Worm (Caenorhabditis elegans): ENCODE results near the gene ztf-13.

Gene ztf-13

ce11 chrX:3057656-3058055 is 44.3 kb downstream of the ztf-13 start:
- TF ChIP-seq F37B4.10 (GFP tag; IDR thresholded peaks at IDR 0.05) (no peak), snpc-1.1 (tag; optimal IDR thresholded peaks at IDR 0.05; ENCODE audit: insufficient read depth) (peak; percentile 5), ztf-22 (GFP tag; optimal IDR thresholded peaks at IDR 0.05) (no peak), madf-3 (GFP tag; IDR thresholded peaks at IDR 0.05) (no peak), fkh-3 (tag; optimal IDR thresholded peaks at IDR 0.05) (no peak), snpc-4 (GFP tag; optimal IDR thresholded peaks at IDR 0.05) (no peak), snpc-4 (tag; optimal IDR thresholded peaks at IDR 0.05) (peak in 2 of 4 experiments; percentile 34 to 70), zfh-2 (GFP tag; conservative IDR thresholded peaks at IDR 0.05) (peak; percentile 44; the same call in 1 of the 2 replicates), lag-1 (GFP tag; IDR thresholded peaks at IDR 0.05) (no peak), ceh-58 (GFP tag; IDR thresholded peaks at IDR 0.05) (no peak), Y79H2A.3 (GFP tag; conservative IDR thresholded peaks at IDR 0.05) (no peak), cebp-2 (GFP tag; IDR thresholded peaks at IDR 0.05) (0 out of 2 replicates have a peak, but pooled peaks have one; percentile 29)

DNA sequence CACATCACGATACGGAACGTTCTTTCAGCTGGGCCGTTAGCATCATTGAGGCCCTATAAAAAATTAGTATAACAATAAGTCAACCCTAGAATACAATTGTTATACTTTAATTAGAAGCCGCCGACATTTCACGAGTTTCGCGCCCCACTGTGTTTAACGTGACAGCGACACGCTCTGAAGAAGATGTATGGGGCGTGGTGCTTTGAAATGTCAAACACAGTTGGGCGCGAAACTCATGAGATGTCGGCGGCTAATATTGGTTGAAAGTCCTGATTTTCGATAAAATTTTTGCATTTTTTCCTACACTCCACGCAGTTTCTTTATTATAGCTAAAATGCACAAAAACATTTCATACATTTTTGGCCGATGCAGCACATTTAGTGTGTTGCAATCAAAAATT is 45.9 kb downstream of the ztf-13 start:
- TF ChIP-seq snpc-3.4 (tag; optimal IDR thresholded peaks at IDR 0.05) (peak; percentile 23), B0336.3 (GFP tag; IDR thresholded peaks at IDR 0.05) (no peak), dox-1 (GFP tag; IDR thresholded peaks at IDR 0.05) (no peak), snpc-1.1 (tag; optimal IDR thresholded peaks at IDR 0.05; ENCODE audit: insufficient read depth) (peak; percentile 53), lin-35 (GFP tag; optimal IDR thresholded peaks at IDR 0.05) (no peak), snpc-4 (GFP tag; optimal IDR thresholded peaks at IDR 0.05) (peak; percentile 71), snpc-4 (tag; optimal IDR thresholded peaks at IDR 0.05) (peak in 3 of 4 experiments; percentile 56 to 93 (median 87)), F57C9.4 (tag; optimal IDR thresholded peaks at IDR 0.05) (no peak), ceh-79 (tag; optimal IDR thresholded peaks at IDR 0.05) (no peak)

- TF ChIP-seq let-607 (tag; optimal IDR thresholded peaks at IDR 0.05): no peak
- TF ChIP-seq nhr-80 (tag; optimal IDR thresholded peaks at IDR 0.05): peak; percentile 53
These were observed 47.2 kb downstream of the ztf-13 start, which contains the start of gene twk-26 for ce11 chrX:3054802-3055201. TSS of gene twk-26 (minus strand) at chrX:3054824.

- TF ChIP-seq snpc-1.3 (tag; optimal IDR thresholded peaks at IDR 0.05; ENCODE audit: insufficient read depth) (no peak), nhr-179 (tag; optimal IDR thresholded peaks at IDR 0.05) (no peak), rec-8 (tag; optimal IDR thresholded peaks at IDR 0.05) (no peak), lin-35 (GFP tag; optimal IDR thresholded peaks at IDR 0.05) (no peak), lin-40 (tag; optimal IDR thresholded peaks at IDR 0.05) (no peak), nhr-80 (tag; optimal IDR thresholded peaks at IDR 0.05) (no peak), C17E4.6 (GFP tag; IDR thresholded peaks at IDR 0.05) (no peak), F10E7.11 (tag; optimal IDR thresholded peaks at IDR 0.05) (no peak), athp-1 (tag; optimal IDR thresholded peaks at IDR 0.05) (no peak), nfyb-1 (GFP tag; IDR thresholded peaks at IDR 0.05) (no peak), bed-2 (GFP tag; IDR thresholded peaks at IDR 0.05) (no peak)
These were observed 47.6 kb downstream of the ztf-13 start for ce11 chrX:3054394-3054793.

ce11 chrX:3051315-3051993 is 50.5 kb downstream of the ztf-13 start:
- TF ChIP-seq dpff-1 (tag; optimal IDR thresholded peaks at IDR 0.05) (no peak), madf-10 (tag; optimal IDR thresholded peaks at IDR 0.05) (no peak), lsy-27 (tag; optimal IDR thresholded peaks at IDR 0.05; ENCODE audit: borderline replicate concordance, insufficient read depth) (no peak), F10E7.11 (tag; optimal IDR thresholded peaks at IDR 0.05) (no peak), F33H1.4 (GFP tag; IDR thresholded peaks at IDR 0.05) (no peak), F52B5.7 (tag; optimal IDR thresholded peaks at IDR 0.05) (no peak)
